Worm (Caenorhabditis elegans): ENCODE measurements around the gene F35A5.8.

F35A5.8 gene

ce11 chrX:3823869-3824268, 20.6 kb upstream of the F35A5.8 start:
- TF ChIP-seq tlp-1 (tag; optimal IDR thresholded peaks at IDR 0.05) (peak; percentile 68), fkh-10 (GFP tag; optimal IDR thresholded peaks at IDR 0.05) (no peak), nhr-71 (tag; optimal IDR thresholded peaks at IDR 0.05) (peak; percentile 19), zag-1 (tag; optimal IDR thresholded peaks at IDR 0.05) (no peak), snpc-4 (tag; optimal IDR thresholded peaks at IDR 0.05) (no peak), nhr-20 (tag; optimal IDR thresholded peaks at IDR 0.05) (peak; percentile 14), elt-2 (tag; optimal IDR thresholded peaks at IDR 0.05) (peak; percentile 98), pqm-1 (tag; optimal IDR thresholded peaks at IDR 0.05) (peak; percentile 92), hpl-2 (GFP tag; optimal IDR thresholded peaks at IDR 0.05) (no peak), lin-14 (GFP tag; optimal IDR thresholded peaks at IDR 0.05) (peak; percentile 32), mef-2 (tag; optimal IDR thresholded peaks at IDR 0.05) (no peak), nhr-90 (tag; optimal IDR thresholded peaks at IDR 0.05; ENCODE audit: poor library complexity) (peak; percentile 43), ceh-63 (GFP tag; optimal IDR thresholded peaks at IDR 0.05) (no peak), lin-35 (GFP tag; optimal IDR thresholded peaks at IDR 0.05) (peak in 1 of 2 experiments; percentile 42)

- TF ChIP-seq aly-2 (tag; optimal IDR thresholded peaks at IDR 0.05) (no peak), lin-14 (GFP tag; optimal IDR thresholded peaks at IDR 0.05) (no peak), elt-2 (tag; optimal IDR thresholded peaks at IDR 0.05) (peak; percentile 71), nhr-20 (tag; optimal IDR thresholded peaks at IDR 0.05) (no peak), swsn-7 (tag; optimal IDR thresholded peaks at IDR 0.05) (no peak), zip-4 (GFP tag; optimal IDR thresholded peaks at IDR 0.05) (no peak), blmp-1 (tag; optimal IDR thresholded peaks at IDR 0.05) (peak; percentile 5), elt-3 (tag; optimal IDR thresholded peaks at IDR 0.05) (peak in 1 of 6 experiments; percentile 22), unc-86 (tag; optimal IDR thresholded peaks at IDR 0.05) (peak; percentile 48), lin-35 (GFP tag; optimal IDR thresholded peaks at IDR 0.05) (peak in 1 of 2 experiments; percentile 34)
These were observed 18.8 kb upstream of the F35A5.8 start for ce11 chrX:3822061-3822460.

- TF ChIP-seq lin-14 (GFP tag; optimal IDR thresholded peaks at IDR 0.05), result peak; percentile 12
- TF ChIP-seq efl-1 (optimal IDR thresholded peaks at IDR 0.05), result no peak
- TF ChIP-seq efl-1 (GFP tag; optimal IDR thresholded peaks at IDR 0.05 in 1 of 2), result peak in 1 of 2 experiments; percentile 30
- no peak for TF ChIP-seq sptf-1 (tag; optimal IDR thresholded peaks at IDR 0.05)
- no peak for TF ChIP-seq grh-1 (GFP tag; IDR thresholded peaks at IDR 0.05)
- peak; percentile 3 for TF ChIP-seq dsc-1 (tag; optimal IDR thresholded peaks at IDR 0.05)
These were observed 18.3 kb upstream of the F35A5.8 start for ce11 chrX:3821609-3822008.

- TF ChIP-seq pax-3 (tag; optimal IDR thresholded peaks at IDR 0.05) (no peak), C16A3.4 (tag; optimal IDR thresholded peaks at IDR 0.05) (no peak), egl-27 (tag; optimal IDR thresholded peaks at IDR 0.05) (no peak), elt-2 (tag; optimal IDR thresholded peaks at IDR 0.05) (peak; percentile 50), nhr-71 (tag; optimal IDR thresholded peaks at IDR 0.05) (peak; percentile 12), elt-3 (tag; optimal IDR thresholded peaks at IDR 0.05) (no peak), lin-35 (GFP tag; optimal IDR thresholded peaks at IDR 0.05) (peak in 1 of 2 experiments; percentile 29), blmp-1 (tag; optimal IDR thresholded peaks at IDR 0.05) (no peak), sox-4 (tag; optimal IDR thresholded peaks at IDR 0.05) (no peak), irx-1 (tag; optimal IDR thresholded peaks at IDR 0.05) (no peak), efl-1 (optimal IDR thresholded peaks at IDR 0.05) (no peak), efl-1 (GFP tag; optimal IDR thresholded peaks at IDR 0.05 in 1 of 2) (peak in 1 of 2 experiments; percentile 80), unc-130 (tag; optimal IDR thresholded peaks at IDR 0.05) (no peak), tlp-1 (tag; optimal IDR thresholded peaks at IDR 0.05) (no peak), fkh-4 (tag; optimal IDR thresholded peaks at IDR 0.05; ENCODE audit: borderline replicate concordance) (no peak), jun-1 (tag; optimal IDR thresholded peaks at IDR 0.05) (peak; percentile 29), lsy-2 (tag; optimal IDR thresholded peaks at IDR 0.05) (no peak)
These were observed 17.4 kb upstream of the F35A5.8 start for ce11 chrX:3820666-3821065.

ce11 chrX:3819697-3820096, 16.4 kb upstream of the F35A5.8 start:
- TF ChIP-seq efl-1 (optimal IDR thresholded peaks at IDR 0.05), result no peak
- TF ChIP-seq efl-1 (GFP tag; optimal IDR thresholded peaks at IDR 0.05 in 1 of 2), result peak in 1 of 2 experiments; percentile 66
- TF ChIP-seq lsy-2 (tag; optimal IDR thresholded peaks at IDR 0.05), result peak in 1 of 2 experiments; percentile 66
- no peak for TF ChIP-seq fos-1 (tag; optimal IDR thresholded peaks at IDR 0.05)
- TF ChIP-seq nhr-77 (tag; optimal IDR thresholded peaks at IDR 0.05), result peak; percentile 48
- no peak for TF ChIP-seq unc-62 (GFP tag; optimal IDR thresholded peaks at IDR 0.05)
- peak; percentile 40 for TF ChIP-seq irx-1 (tag; optimal IDR thresholded peaks at IDR 0.05)
- TF ChIP-seq fkh-4 (tag; optimal IDR thresholded peaks at IDR 0.05; ENCODE audit: borderline replicate concordance), result no peak
- TF ChIP-seq sptf-1 (tag; optimal IDR thresholded peaks at IDR 0.05), result no peak
- TF ChIP-seq egl-13 (tag; optimal IDR thresholded peaks at IDR 0.05), result no peak
- peak; percentile 45 for TF ChIP-seq lin-14 (GFP tag; optimal IDR thresholded peaks at IDR 0.05)
- TF ChIP-seq nhr-20 (tag; optimal IDR thresholded peaks at IDR 0.05), result peak; percentile 36
- peak; percentile 38 for TF ChIP-seq tbx-2 (tag; optimal IDR thresholded peaks at IDR 0.05)

Data from whole organism, L1 larva.